Fruit fly (Drosophila melanogaster) whole organism, adult: ENCODE measurements around the gene Cyp312a1.

Source experiments
- CG11617 ChIP-seq: fragments of 200-800 bp; sonication (Bioruptor generic); optimal IDR thresholded peaks from 2 replicates; lab custom pipeline; 2017; ENCODE audit warnings: mild to moderate bottlenecking, missing biosample characterization, missing genetic modification reagents, missing genetic modification characterization
- CG12768 ChIP-seq: fragments of 200-800 bp; sonication (Bioruptor generic); optimal IDR thresholded peaks from 2 replicates; lab custom pipeline; 2017; ENCODE audit warnings: missing biosample characterization, missing genetic modification characterization, mild to moderate bottlenecking, moderate library complexity, missing genetic modification reagents
- CG14711 ChIP-seq: fragments of 200-800 bp; sonication (Bioruptor generic); optimal IDR thresholded peaks from 2 replicates; lab custom pipeline; 2018; ENCODE audit warnings: missing biosample characterization, mild to moderate bottlenecking, missing genetic modification characterization, moderate library complexity
- CG1620 ChIP-seq: fragments of 200-800 bp; sonication (Bioruptor generic); optimal IDR thresholded peaks from 2 replicates; lab custom pipeline; 2016; ENCODE audit warnings: missing biosample characterization, missing genetic modification characterization
- CG33017 ChIP-seq: fragments of 200-800 bp; sonication (Bioruptor generic); optimal IDR thresholded peaks from 2 replicates; lab custom pipeline; 2018; ENCODE audit warnings: missing biosample characterization, mild to moderate bottlenecking, missing genetic modification characterization, moderate library complexity
- CG5204 ChIP-seq: fragments of 200-800 bp; sonication (Bioruptor generic); optimal IDR thresholded peaks from 2 replicates; lab custom pipeline; 2016; ENCODE audit warnings: missing biosample characterization, missing genetic modification characterization
- CG7045 ChIP-seq: fragments of 200-800 bp; sonication (Bioruptor generic); optimal IDR thresholded peaks from 2 replicates; lab custom pipeline; 2017; ENCODE audit warnings: missing biosample characterization, mild to moderate bottlenecking, missing genetic modification characterization
- CG7101 ChIP-seq: fragments of 200-800 bp; sonication (Bioruptor generic); optimal IDR thresholded peaks from 2 replicates; lab custom pipeline; 2018; ENCODE audit warnings: missing biosample characterization, mild to moderate bottlenecking, missing genetic modification characterization, moderate library complexity
- Clk ChIP-seq: fragments of 200-800 bp; sonication (Bioruptor generic); optimal IDR thresholded peaks from 2 replicates; lab custom pipeline; 2017; ENCODE audit warnings: missing biosample characterization, missing genetic modification characterization
- Crg-1 ChIP-seq: fragments of 200-800 bp; sonication (Bioruptor generic); optimal IDR thresholded peaks from 2 replicates; lab custom pipeline; 2016; ENCODE audit warnings: missing biosample characterization, missing genetic modification characterization
- Hr96 ChIP-seq: fragments of 200-800 bp; sonication (Bioruptor generic); optimal IDR thresholded peaks from 2 replicates; lab custom pipeline; 2016; ENCODE audit warnings: missing biosample characterization, missing genetic modification characterization
- Mnt ChIP-seq: fragments of 200-800 bp; sonication (Bioruptor generic); optimal IDR thresholded peaks from 2 replicates; lab custom pipeline; 2016; ENCODE audit warnings: missing biosample characterization, mild to moderate bottlenecking, missing genetic modification characterization
- bab1 ChIP-seq: fragments of 200-800 bp; sonication (Bioruptor generic); optimal IDR thresholded peaks from 3 replicates; lab custom pipeline; 2019; ENCODE audit warnings: missing biosample characterization, mild to moderate bottlenecking, missing genetic modification characterization, moderate library complexity
- cic ChIP-seq: fragments of 200-800 bp; sonication (Bioruptor generic); optimal IDR thresholded peaks from 2 replicates; lab custom pipeline; 2017; ENCODE audit warnings: missing biosample characterization, mild to moderate bottlenecking, missing genetic modification characterization, moderate library complexity
- cnc ChIP-seq, 2 experiments: fragments of >200 bp; optimal IDR thresholded peaks; 2 replicates each; lab custom pipeline; 2017
- kay ChIP-seq: fragments of 200-800 bp; sonication (Bioruptor generic); peaks from one replicate; lab custom pipeline; 2016; ENCODE audit warnings: missing biosample characterization, missing genetic modification characterization, borderline replicate concordance
- ovo ChIP-seq: fragments of 200-800 bp; sonication (Bioruptor generic); optimal IDR thresholded peaks from 2 replicates; lab custom pipeline; 2016; ENCODE audit warnings: missing biosample characterization, missing genetic modification characterization
- pad ChIP-seq: fragments of 200-800 bp; sonication (Bioruptor generic); optimal IDR thresholded peaks from 3 replicates; lab custom pipeline; 2017; ENCODE audit warnings: missing biosample characterization, missing genetic modification characterization, mild to moderate bottlenecking, moderate library complexity, missing genetic modification reagents
- tj ChIP-seq: fragments of 200-800 bp; sonication (Bioruptor generic); optimal IDR thresholded peaks from 3 replicates; lab custom pipeline; 2017; ENCODE audit warnings: missing biosample characterization, mild to moderate bottlenecking, missing genetic modification characterization, moderate library complexity
- toe ChIP-seq: fragments of 200-800 bp; sonication (Bioruptor generic); optimal IDR thresholded peaks from 2 replicates; lab custom pipeline; 2016; ENCODE audit warnings: missing biosample characterization, missing genetic modification characterization

Cyp312a1 gene

DNA sequence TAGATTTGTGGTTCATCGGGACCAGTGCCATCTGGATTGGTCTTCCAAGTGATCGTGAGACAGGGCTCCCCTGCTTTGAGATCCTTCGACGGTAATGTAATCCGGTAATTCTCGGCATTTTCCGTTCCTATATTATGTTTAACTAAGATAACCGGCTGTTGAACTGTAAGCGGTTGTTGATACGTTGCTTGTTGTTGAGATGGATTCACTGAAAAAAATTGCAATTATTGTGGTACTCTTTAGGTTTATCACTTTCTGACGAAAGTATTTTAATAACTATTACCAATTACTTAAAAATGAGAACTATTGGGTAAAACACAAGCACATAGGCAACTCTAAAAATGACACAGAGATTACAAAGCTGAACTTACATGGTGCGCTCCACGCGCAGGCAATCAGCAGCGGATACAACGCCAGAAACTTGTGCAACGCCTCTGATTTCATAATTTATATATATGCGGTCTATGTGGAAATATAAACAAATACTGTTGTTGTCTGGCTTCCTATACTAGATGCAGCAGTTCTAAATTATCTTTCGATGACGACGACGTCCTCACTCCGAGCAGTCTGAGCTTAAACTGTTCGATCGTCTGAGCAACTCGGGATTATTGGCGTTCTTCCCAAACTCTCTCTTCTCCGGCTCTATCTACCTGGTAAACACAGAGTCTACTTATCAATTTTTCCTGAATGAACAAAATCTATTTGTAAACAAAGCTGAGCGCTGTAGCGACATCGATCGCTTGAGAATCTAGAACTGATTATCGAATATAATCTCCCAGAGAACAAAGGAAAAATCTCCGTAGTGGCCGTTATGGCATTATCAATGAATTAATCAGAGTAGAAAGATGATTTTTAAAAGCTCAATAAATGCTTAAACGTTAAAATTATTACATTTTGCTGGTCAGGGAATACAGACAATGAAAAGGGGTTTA is 45.5 kb downstream of the Cyp312a1 start, which contains the start of gene CG34253:
CG34253 (minus strand) TSS at position 567 of the 932 bp plus-strand sequence.
- TF ChIP-seq toe (GFP tag; lab: Kevin White, UChicago) (no peak), CG14711 (tag; lab: Kevin White, UChicago) (peak; percentile 19), CG11617 (no peak), cnc (optimal IDR thresholded peaks at IDR 0.05; lab: Kevin White, UChicago) (no peak), Mnt (peak; percentile 2), Hr96 (GFP tag; lab: Kevin White, UChicago) (no peak), CG5204 (no peak), CG33017 (tag; lab: Kevin White, UChicago) (no peak), CG1620 (GFP tag; lab: Kevin White, UChicago) (no peak), CG12768 (GFP tag; lab: Kevin White, UChicago) (no peak), kay (no peak), ovo (no peak), pad (GFP tag; lab: Kevin White, UChicago) (no peak), CG7101 (tag; lab: Kevin White, UChicago) (no peak), bab1 (no peak), Clk (GFP tag; lab: Kevin White, UChicago) (no peak), Crg-1 (GFP tag; lab: Kevin White, UChicago) (no peak), CG7045 (GFP tag; lab: Kevin White, UChicago) (no peak), cic (peak; percentile 95), tj (GFP tag; lab: Kevin White, UChicago) (no peak)

dm6 chr3L:18083994-18084393 is 48.5 kb downstream of the Cyp312a1 start:
- no peak for TF ChIP-seq cic
- TF ChIP-seq kay = no peak
- no peak for TF ChIP-seq CG7045 (GFP tag; lab: Kevin White, UChicago)
- TF ChIP-seq ovo = no peak
- no peak for TF ChIP-seq bab1
- no peak for TF ChIP-seq Clk (GFP tag; lab: Kevin White, UChicago)
- TF ChIP-seq pad (GFP tag; lab: Kevin White, UChicago) = no peak
- no peak for TF ChIP-seq CG14711 (tag; lab: Kevin White, UChicago)
- TF ChIP-seq CG12768 (GFP tag; lab: Kevin White, UChicago) = no peak
- TF ChIP-seq cnc (optimal IDR thresholded peaks at IDR 0.05; lab: Kevin White, UChicago) = no peak
- no peak for TF ChIP-seq Hr96 (GFP tag; lab: Kevin White, UChicago)
- no peak for TF ChIP-seq CG5204
- no peak for TF ChIP-seq toe (GFP tag; lab: Kevin White, UChicago)
- TF ChIP-seq CG11617 = no peak
- no peak for TF ChIP-seq Mnt
- TF ChIP-seq CG33017 (tag; lab: Kevin White, UChicago) = no peak

- no peak for TF ChIP-seq CG14711 (tag; lab: Kevin White, UChicago)
- no peak for TF ChIP-seq Crg-1 (GFP tag; lab: Kevin White, UChicago)
- no peak for TF ChIP-seq cnc (optimal IDR thresholded peaks at IDR 0.05; lab: Kevin White, UChicago)
- no peak for TF ChIP-seq Hr96 (GFP tag; lab: Kevin White, UChicago)
- no peak for TF ChIP-seq Mnt
- no peak for TF ChIP-seq toe (GFP tag; lab: Kevin White, UChicago)
These were observed 49.1 kb downstream of the Cyp312a1 start for dm6 chr3L:18083402-18083801.

- no peak for TF ChIP-seq CG1620 (GFP tag; lab: Kevin White, UChicago)
These were observed 50.5 kb downstream of the Cyp312a1 start for dm6 chr3L:18081957-18082356.

- TF ChIP-seq Crg-1 (GFP tag; lab: Kevin White, UChicago) (no peak), CG7045 (GFP tag; lab: Kevin White, UChicago) (no peak), Hr96 (GFP tag; lab: Kevin White, UChicago) (no peak)
These were observed 51.0 kb downstream of the Cyp312a1 start for dm6 chr3L:18081494-18081893.

dm6 chr3L:18079610-18080497 is 52.6 kb downstream of the Cyp312a1 start:
- TF ChIP-seq CG1620 (GFP tag; lab: Kevin White, UChicago) (no peak), kay (peak; percentile 27), pad (GFP tag; lab: Kevin White, UChicago) (no peak), CG7045 (GFP tag; lab: Kevin White, UChicago) (no peak), Mnt (no peak), CG7101 (tag; lab: Kevin White, UChicago) (no peak)
